Worm (Caenorhabditis elegans) whole organism, L4 larva: Measurements from ENCODE around the gene sre-2.

Experiments used
- D1046.2 ChIP-seq: fragments of 200-800 bp; sonication (Bioruptor generic); IDR thresholded peaks from 2 replicates; pipeline ENCODE4 v1.3.6; 2022; ENCODE audit warnings: missing genetic modification characterization, missing compliant biosample characterization
- F26F4.8 ChIP-seq: fragments of 200-800 bp; sonication (Bioruptor generic); conservative IDR thresholded peaks from 2 replicates; pipeline ENCODE4 v1.3.6; 2022; ENCODE audit warnings: missing genetic modification characterization, missing compliant biosample characterization
- R02D3.7 ChIP-seq: fragments of 150-350 bp; sonication (generic microtip); optimal IDR thresholded peaks from 3 replicates; lab custom pipeline; 2014; ENCODE audit warnings: missing biosample characterization, missing genetic modification characterization
- T26A8.4 ChIP-seq: fragments of 200-800 bp; sonication (Bioruptor generic); IDR thresholded peaks from 2 replicates; pipeline ENCODE4 v1.3.6; 2022; ENCODE audit warnings: missing genetic modification characterization, missing compliant biosample characterization
- Y105C5A.15 ChIP-seq: fragments of 200-800 bp; sonication (Bioruptor generic); IDR thresholded peaks from 2 replicates; pipeline ENCODE4 v1.3.6; 2022; ENCODE audit warnings: missing genetic modification characterization, missing compliant biosample characterization
- Y5F2A.4 ChIP-seq: fragments of 200-800 bp; sonication (Bioruptor generic); optimal IDR thresholded peaks from 2 replicates; lab custom pipeline; 2018; ENCODE audit warnings: mild to moderate bottlenecking, missing genetic modification characterization, missing compliant biosample characterization
- Y75B8A.6 ChIP-seq: fragments of 200-800 bp; sonication (Bioruptor generic); IDR thresholded peaks from 2 replicates; pipeline ENCODE4 v1.3.6; 2022; ENCODE audit warnings: missing genetic modification reagents, missing genetic modification characterization, missing compliant biosample characterization
- ZK337.2 ChIP-seq: fragments of 200-800 bp; sonication (Bioruptor generic); IDR thresholded peaks from 2 replicates; pipeline ENCODE4 v1.3.6; 2022; ENCODE audit warnings: missing genetic modification reagents, missing genetic modification characterization, missing compliant biosample characterization
- aly-2 ChIP-seq: sonication (generic microtip); optimal IDR thresholded peaks from 2 replicates; lab custom pipeline; 2018; ENCODE audit warnings: missing biosample characterization, missing genetic modification characterization
- ama-1 ChIP-seq: fragments of 150-350 bp; optimal IDR thresholded peaks from 2 replicates; lab custom pipeline; 2014; ENCODE audit warnings: inconsistent platforms, mixed read lengths
- ceh-28 ChIP-seq: fragments of 150-350 bp; optimal IDR thresholded peaks from 2 replicates; lab custom pipeline; 2014; ENCODE audit warnings: missing biosample characterization, missing genetic modification reagents, missing genetic modification characterization
- ceh-32 ChIP-seq: sonication (generic microtip); optimal IDR thresholded peaks from 2 replicates; lab custom pipeline; 2016; ENCODE audit warnings: mild to moderate bottlenecking, missing genetic modification characterization, missing compliant biosample characterization; ENCODE audit not compliant: poor library complexity
- ceh-82 ChIP-seq: sonication (generic microtip); optimal IDR thresholded peaks from 2 replicates; lab custom pipeline; 2017; ENCODE audit warnings: missing biosample characterization, missing genetic modification characterization
- ctbp-1 ChIP-seq: fragments of 200-800 bp; sonication (Bioruptor generic); IDR thresholded peaks from 2 replicates; pipeline ENCODE4 v1.3.6; 2022; ENCODE audit warnings: missing genetic modification reagents, missing genetic modification characterization, missing compliant biosample characterization
- daf-16 ChIP-seq, 3 experiments: sonication (generic microtip); optimal IDR thresholded peaks; 2 replicates each; lab custom pipeline; 2016 to 2017; ENCODE audit warnings: missing genetic modification characterization in 3 of 3, missing genetic modification reagents in 3 of 3, mild to moderate bottlenecking in 2 of 3, missing compliant biosample characterization in 2 of 3, missing biosample characterization in 1 of 3, moderate library complexity in 1 of 3
- daf-8 ChIP-seq: fragments of 200-800 bp; sonication (Bioruptor generic); IDR thresholded peaks from 2 replicates; pipeline ENCODE4 v1.3.6; 2022; ENCODE audit warnings: missing genetic modification characterization, missing compliant biosample characterization
- dpl-1 ChIP-seq: fragments of 150-350 bp; optimal IDR thresholded peaks from 2 replicates; lab custom pipeline; 2014; ENCODE audit warnings: missing biosample characterization, missing genetic modification reagents, missing genetic modification characterization
- duxl-1 ChIP-seq: sonication (generic microtip); optimal IDR thresholded peaks from 2 replicates; lab custom pipeline; 2016; ENCODE audit warnings: mild to moderate bottlenecking, missing genetic modification characterization, moderate library complexity, missing compliant biosample characterization; ENCODE audit not compliant: poor library complexity
- dve-1 ChIP-seq: sonication (generic microtip); optimal IDR thresholded peaks from 2 replicates; lab custom pipeline; 2017; ENCODE audit warnings: antibody characterized with exemption, mild to moderate bottlenecking, missing genetic modification characterization, missing compliant biosample characterization; ENCODE audit not compliant: insufficient read depth
- egl-43 ChIP-seq: fragments of 200-800 bp; sonication (Bioruptor generic); IDR thresholded peaks from 2 replicates; pipeline ENCODE4 v1.3.6; 2022; ENCODE audit warnings: missing genetic modification reagents, missing genetic modification characterization, missing compliant biosample characterization
- fkh-10 ChIP-seq: fragments of 150-350 bp; optimal IDR thresholded peaks from 2 replicates; lab custom pipeline; 2014; ENCODE audit warnings: missing biosample characterization, missing genetic modification reagents, missing genetic modification characterization
- hif-1 ChIP-seq, 2 experiments: sonication (generic microtip); optimal IDR thresholded peaks; 2 replicates each; lab custom pipeline; 2016 to 2017; ENCODE audit warnings: missing compliant biosample characterization in 2 of 2, missing genetic modification characterization in 2 of 2, missing genetic modification reagents in 2 of 2, missing genotype in 2 of 2, mild to moderate bottlenecking in 1 of 2
- jun-1 ChIP-seq: fragments of 150-350 bp; optimal IDR thresholded peaks from 2 replicates; lab custom pipeline; 2014; ENCODE audit warnings: missing biosample characterization, missing genetic modification reagents, missing genetic modification characterization
- lim-7 ChIP-seq: fragments of 200-800 bp; sonication (Bioruptor generic); IDR thresholded peaks from 2 replicates; pipeline ENCODE4 v1.3.6; 2022; ENCODE audit warnings: missing genetic modification characterization, missing compliant biosample characterization
- lin-1 ChIP-seq: fragments of 200-800 bp; sonication (Bioruptor generic); IDR thresholded peaks from 2 replicates; pipeline ENCODE4 v1.3.6; 2022; ENCODE audit warnings: missing genetic modification reagents, missing genetic modification characterization, missing compliant biosample characterization
- lin-15B ChIP-seq: fragments of 150-350 bp; sonication (generic microtip); optimal IDR thresholded peaks from 3 replicates; lab custom pipeline; 2014; ENCODE audit warnings: missing biosample characterization, missing genetic modification characterization
- lin-29 ChIP-seq: fragments of 200-800 bp; sonication (Bioruptor generic); IDR thresholded peaks from 2 replicates; pipeline ENCODE4 v1.3.6; 2022; ENCODE audit warnings: missing genetic modification reagents, missing genetic modification characterization, missing compliant biosample characterization
- lsy-2 ChIP-seq, 2 experiments: fragments of 150-350 bp in 1 of 2; sonication (generic microtip) in 1 of 2; optimal IDR thresholded peaks; 2 replicates each; lab custom pipeline; 2014 to 2017; ENCODE audit warnings: missing biosample characterization in 2 of 2, missing genetic modification characterization in 2 of 2
- madf-5 ChIP-seq, 2 experiments: fragments of 200-800 bp; sonication (Bioruptor generic); IDR thresholded peaks; 2 replicates each; pipeline ENCODE4 v1.3.6; 2022; ENCODE audit warnings: missing compliant biosample characterization in 2 of 2, missing genetic modification characterization in 2 of 2
- madf-9 ChIP-seq: fragments of 200-800 bp; sonication (Bioruptor generic); conservative IDR thresholded peaks from 2 replicates; pipeline ENCODE4 v1.3.6; 2022; ENCODE audit warnings: missing genetic modification reagents, missing genetic modification characterization, missing compliant biosample characterization
- mdt-29 ChIP-seq: fragments of 200-800 bp; sonication (Bioruptor generic); IDR thresholded peaks from 2 replicates; pipeline ENCODE4 v1.3.6; 2022; ENCODE audit warnings: missing genetic modification reagents, missing genetic modification characterization, missing compliant biosample characterization
- mep-1 ChIP-seq: fragments of 150-350 bp; sonication (generic microtip); optimal IDR thresholded peaks from 3 replicates; lab custom pipeline; 2014; ENCODE audit warnings: missing biosample characterization, missing genetic modification characterization
- nhr-10 ChIP-seq: fragments of 150-350 bp; optimal IDR thresholded peaks from 2 replicates; lab custom pipeline; 2014; ENCODE audit warnings: missing biosample characterization, missing genetic modification characterization
- nhr-11 ChIP-seq: fragments of 150-350 bp; optimal IDR thresholded peaks from 2 replicates; lab custom pipeline; 2014; ENCODE audit warnings: missing biosample characterization, missing genetic modification characterization
- nhr-111 ChIP-seq: fragments of 200-800 bp; sonication (Bioruptor generic); optimal IDR thresholded peaks from 2 replicates; lab custom pipeline; 2018; ENCODE audit warnings: mild to moderate bottlenecking, missing genetic modification characterization, missing compliant biosample characterization
- nhr-25 ChIP-seq: sonication (generic microtip); optimal IDR thresholded peaks from 2 replicates; lab custom pipeline; 2017; ENCODE audit warnings: missing genetic modification characterization, mild to moderate bottlenecking, missing compliant biosample characterization, antibody characterized with exemption, moderate library complexity, borderline replicate concordance; ENCODE audit not compliant: insufficient read depth
- nhr-28 ChIP-seq: fragments of 150-350 bp; optimal IDR thresholded peaks from 2 replicates; lab custom pipeline; 2014; ENCODE audit warnings: missing biosample characterization, missing genetic modification characterization
- nhr-41 ChIP-seq: fragments of 200-800 bp; sonication (Bioruptor generic); IDR thresholded peaks from 2 replicates; pipeline ENCODE4 v1.3.6; 2022; ENCODE audit warnings: missing genetic modification reagents, missing genetic modification characterization, missing compliant biosample characterization
- nhr-48 ChIP-seq: sonication (generic microtip); optimal IDR thresholded peaks from 2 replicates; lab custom pipeline; 2016; ENCODE audit warnings: mild to moderate bottlenecking, missing genetic modification characterization, missing compliant biosample characterization
- nhr-6 ChIP-seq: fragments of 150-350 bp; optimal IDR thresholded peaks from 2 replicates; lab custom pipeline; 2014; ENCODE audit warnings: missing biosample characterization, missing genetic modification characterization
- pha-4 ChIP-seq, 2 experiments: fragments of 150-350 bp in 1 of 2; fragments of 200-800 bp in 1 of 2; sonication (Bioruptor generic) in 1 of 2; IDR thresholded peaks in 1 of 2; optimal IDR thresholded peaks in 1 of 2; 2 replicates each; pipeline versions ENCODE4 v1.3.6 to Lab custom; 2014 to 2022; ENCODE audit warnings: missing genetic modification characterization in 2 of 2, missing genetic modification reagents in 2 of 2, missing biosample characterization in 1 of 2, missing compliant biosample characterization in 1 of 2
- saeg-2 ChIP-seq: fragments of 200-800 bp; sonication (Bioruptor generic); IDR thresholded peaks from 2 replicates; pipeline ENCODE4 v1.3.6; 2022; ENCODE audit warnings: missing genetic modification reagents, missing genetic modification characterization, missing compliant biosample characterization
- sdz-12 ChIP-seq: fragments of 200-800 bp; sonication (Bioruptor generic); optimal IDR thresholded peaks from 2 replicates; lab custom pipeline; 2018; ENCODE audit warnings: mild to moderate bottlenecking, missing genetic modification characterization, missing compliant biosample characterization
- tag-97 ChIP-seq: fragments of 200-800 bp; sonication (Bioruptor generic); IDR thresholded peaks from 2 replicates; pipeline ENCODE4 v1.3.6; 2022; ENCODE audit warnings: missing genetic modification characterization, missing compliant biosample characterization
- unc-130 ChIP-seq: sonication (generic microtip); optimal IDR thresholded peaks from 2 replicates; lab custom pipeline; 2016; ENCODE audit warnings: missing genetic modification reagents, missing genetic modification characterization, missing compliant biosample characterization
- zfp-3 ChIP-seq: fragments of 200-800 bp; sonication (Bioruptor generic); conservative IDR thresholded peaks from 2 replicates; pipeline ENCODE4 v1.3.6; 2022; ENCODE audit warnings: missing genetic modification reagents, missing genetic modification characterization, missing compliant biosample characterization
- zip-11 ChIP-seq: fragments of 200-800 bp; sonication (Bioruptor generic); IDR thresholded peaks from 2 replicates; pipeline ENCODE4 v1.3.6; 2022; ENCODE audit warnings: missing genetic modification characterization, missing compliant biosample characterization
- ztf-11 ChIP-seq: fragments of 150-350 bp; optimal IDR thresholded peaks from 2 replicates; lab custom pipeline; 2014; ENCODE audit warnings: missing biosample characterization, missing genetic modification characterization

sre-2 gene

DNA sequence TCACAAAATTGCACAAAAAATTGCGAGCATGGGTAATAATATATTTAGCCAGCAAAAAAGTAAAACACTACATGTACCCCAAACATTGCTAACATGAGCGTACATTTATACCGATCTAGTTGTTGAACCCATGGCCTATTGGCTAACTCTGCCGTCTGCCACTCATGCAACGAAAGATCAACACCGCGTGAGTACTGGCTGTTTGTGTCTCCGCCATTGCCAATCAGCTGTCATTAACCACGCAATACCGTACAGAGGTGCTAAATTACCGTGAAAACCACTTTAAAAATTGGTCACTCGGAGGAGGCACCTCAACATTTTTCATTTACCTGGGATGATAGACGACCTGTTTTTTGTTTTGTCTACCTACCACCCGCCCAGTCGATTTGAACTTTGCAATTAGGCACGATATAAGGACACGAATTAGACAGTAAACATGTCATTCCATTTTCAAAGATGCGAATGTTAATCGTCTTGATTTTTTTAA lies 26.6 kb downstream of the sre-2 start, which contains the start of gene K02C4.2 (continued):
- TF ChIP-seq Y5F2A.4 (GFP tag; lab: Kevin White, UChicago) (peak; percentile 68), saeg-2 (GFP tag; lab: Robert Waterston, UW) (0 out of 2 replicates have a peak, but pooled peaks have one; percentile 13), sdz-12 (peak; percentile 72), zip-11 (GFP tag; lab: Robert Waterston, UW) (0 out of 2 replicates have a peak, but pooled peaks have one; percentile 17), tag-97 (GFP tag; lab: Robert Waterston, UW) (no peak), nhr-10 (tag; lab: Kevin White, UChicago) (peak; percentile 18), lin-15B (tag; lab: Kevin White, UChicago) (no peak), ceh-32 (tag; lab: Kevin White, UChicago) (no peak), fkh-10 (GFP tag; lab: Kevin White, UChicago) (no peak), ceh-28 (tag; lab: Kevin White, UChicago) (no peak), D1046.2 (peak; percentile 88), nhr-28 (tag; lab: Kevin White, UChicago) (peak; percentile 54), egl-43 (GFP tag; lab: Robert Waterston, UW) (peak; percentile 96), ceh-82 (tag; lab: Kevin White, UChicago) (no peak), daf-16 (GFP tag; optimal IDR thresholded peaks at IDR 0.05; lab: Kevin White, UChicago) (peak; percentile 70 to 89), daf-16 (tag; optimal IDR thresholded peaks at IDR 0.05; lab: Kevin White, UChicago) (peak; percentile 86), lin-29 (GFP tag; lab: Robert Waterston, UW) (0 out of 2 replicates have a peak, but pooled peaks have one; percentile 40), dpl-1 (GFP tag; lab: Kevin White, UChicago) (peak; percentile 47), pha-4 (GFP tag; IDR thresholded peaks at IDR 0.05; lab: Robert Waterston, UW) (peak; percentile 85), pha-4 (tag; optimal IDR thresholded peaks at IDR 0.05; lab: Kevin White, UChicago) (no peak), hif-1 (tag; optimal IDR thresholded peaks at IDR 0.05; lab: Kevin White, UChicago) (peak in 1 of 2 experiments; percentile 39), dve-1 (tag; lab: Kevin White, UChicago) (peak; percentile 73), ama-1 (no peak), mdt-29 (peak; percentile 55; the same call in 1 of the 2 replicates), daf-8 (no peak), zfp-3 (GFP tag; lab: Robert Waterston, UW) (peak; percentile 62; the same call in 1 of the 2 replicates), madf-9 (GFP tag; lab: Robert Waterston, UW) (peak; percentile 68; the same call in 1 of the 2 replicates), aly-2 (tag; lab: Kevin White, UChicago) (no peak), lsy-2 (tag; optimal IDR thresholded peaks at IDR 0.05; lab: Kevin White, UChicago) (peak in 1 of 2 experiments; percentile 78), Y75B8A.6 (GFP tag; lab: Robert Waterston, UW) (no peak), R02D3.7 (tag; lab: Kevin White, UChicago) (peak; percentile 41), madf-5 (GFP tag; IDR thresholded peaks at IDR 0.05; lab: Robert Waterston, UW) (peak in 1 of 2 experiments; percentile 81; a peak in 1 of 4 replicates), nhr-6 (tag; lab: Kevin White, UChicago) (peak; percentile 76), duxl-1 (tag; lab: Kevin White, UChicago) (peak; percentile 92), F26F4.8 (GFP tag; lab: Robert Waterston, UW) (peak; percentile 85), Y105C5A.15 (0 out of 2 replicates have a peak, but pooled peaks have one; percentile 56), nhr-11 (tag; lab: Kevin White, UChicago) (no peak), lin-1 (GFP tag; lab: Robert Waterston, UW) (peak; percentile 42; the same call in 1 of the 2 replicates), ctbp-1 (GFP tag; lab: Robert Waterston, UW) (peak; percentile 47; the same call in 1 of the 2 replicates), nhr-111 (peak; percentile 90), jun-1 (peak; percentile 31), ztf-11 (tag; lab: Kevin White, UChicago) (no peak), mep-1 (peak; percentile 83), nhr-25 (tag; lab: Kevin White, UChicago) (peak; percentile 52), unc-130 (peak; percentile 40), nhr-48 (tag; lab: Kevin White, UChicago) (peak; percentile 79), ZK337.2 (GFP tag; lab: Robert Waterston, UW) (peak; percentile 63; the same call in 1 of the 2 replicates), T26A8.4 (peak; percentile 84), nhr-41 (GFP tag; lab: Robert Waterston, UW) (0 out of 2 replicates have a peak, but pooled peaks have one; percentile 53), lim-7 (GFP tag; lab: Robert Waterston, UW) (peak; percentile 92)
